Fruit fly (Drosophila melanogaster): ENCODE measurements around the gene Sdic3.

DNA sequence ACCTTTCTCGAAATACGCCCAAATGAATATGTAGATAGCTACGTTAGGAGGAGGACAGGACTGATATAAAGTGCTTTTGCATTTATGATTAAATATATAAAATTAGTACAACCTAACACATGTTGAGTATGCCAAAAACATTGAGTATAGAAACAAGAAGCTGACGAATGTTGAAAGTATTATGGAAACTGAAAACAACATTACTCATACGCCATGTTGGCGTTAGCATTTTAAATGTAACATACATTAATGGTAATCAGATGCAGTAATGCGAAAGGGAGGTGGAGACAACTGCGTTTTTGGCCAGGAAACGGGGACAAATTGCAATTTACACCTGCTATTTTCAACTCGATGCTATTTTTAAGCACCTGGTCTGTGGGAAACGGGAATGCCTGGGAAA lies 35.5 kb downstream of the Sdic3 start:
- TF ChIP-seq CG4854 (GFP tag; optimal IDR thresholded peaks at IDR 0.05) (no peak), CG14965 (GFP tag; optimal IDR thresholded peaks at IDR 0.05; ENCODE audit: borderline replicate concordance) (no peak), gcm (GFP tag; optimal IDR thresholded peaks at IDR 0.05) (no peak), jumu (GFP tag; optimal IDR thresholded peaks at IDR 0.05) (no peak), pum (GFP tag; optimal IDR thresholded peaks at IDR 0.05) (no peak), Dref (GFP tag; IDR thresholded peaks at IDR 0.05) (no peak), sr (GFP tag; IDR thresholded peaks at IDR 0.05) (no peak), CG17568 (GFP tag; optimal IDR thresholded peaks at IDR 0.05) (no peak)
